Fruit fly (Drosophila melanogaster): ENCODE results near the gene CG34175.

DNA sequence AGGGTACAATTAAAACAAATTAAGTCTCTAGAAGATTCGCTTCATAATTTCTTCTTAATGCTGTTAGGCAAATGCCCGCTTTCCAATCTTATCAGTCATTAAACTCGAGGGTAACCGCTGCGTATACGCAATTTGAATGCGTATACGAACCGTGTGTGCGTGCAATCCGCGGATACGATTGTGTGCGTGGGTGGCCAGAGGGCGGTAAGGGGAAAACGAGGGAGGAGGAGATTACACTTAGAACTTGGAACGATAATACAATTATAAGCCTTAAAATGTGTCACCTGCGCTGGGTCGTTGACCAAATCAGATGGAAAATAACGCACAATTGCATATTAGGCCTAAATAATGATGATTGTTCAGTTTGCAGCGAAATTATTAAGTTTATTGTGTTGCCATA, 42.0 kb upstream of the CG34175 start:
- TF ChIP-seq pan (optimal IDR thresholded peaks at IDR 0.05): no peak
- no peak for TF ChIP-seq CG8478 (optimal IDR thresholded peaks at IDR 0.05)
- TF ChIP-seq Dll (optimal IDR thresholded peaks at IDR 0.05): no peak
- no peak for TF ChIP-seq EcR (GFP tag; optimal IDR thresholded peaks at IDR 0.05)
- no peak for TF ChIP-seq usp (GFP tag; optimal IDR thresholded peaks at IDR 0.05)
- no peak for TF ChIP-seq psq (optimal IDR thresholded peaks at IDR 0.05)

All from whole organism.